Worm (Caenorhabditis elegans): ENCODE results near the gene D1086.9.

The D1086.9 gene

DNA sequence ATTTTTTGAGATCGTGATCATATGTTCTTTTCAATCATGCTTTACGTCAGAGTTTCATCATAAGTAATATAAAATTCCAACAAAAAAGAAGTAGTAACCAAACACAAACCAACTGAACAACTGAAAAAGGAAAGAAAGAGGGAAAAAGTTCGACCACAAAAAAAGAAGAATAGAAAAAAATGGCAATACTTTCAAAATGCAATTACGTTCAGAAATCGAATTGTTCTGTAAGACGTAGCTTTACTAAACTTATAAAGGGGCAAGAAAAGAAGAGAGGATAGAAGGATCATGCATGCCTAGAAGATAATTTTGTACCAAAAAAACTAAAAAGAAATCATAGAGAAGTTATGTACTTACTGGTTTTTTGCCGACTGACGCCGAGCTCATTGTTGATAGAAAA lies 36.7 kb downstream of the D1086.9 start:
- no peak for TF ChIP-seq elt-1 (tag; optimal IDR thresholded peaks at IDR 0.05; ENCODE audit: borderline replicate concordance, insufficient read depth)
- TF ChIP-seq ces-1 (GFP tag; optimal IDR thresholded peaks at IDR 0.05): peak; percentile 83
- no peak for TF ChIP-seq sem-2 (GFP tag; optimal IDR thresholded peaks at IDR 0.05)
- TF ChIP-seq nhr-237 (tag; optimal IDR thresholded peaks at IDR 0.05): no peak
- TF ChIP-seq zip-8 (tag; optimal IDR thresholded peaks at IDR 0.05): no peak

DNA sequence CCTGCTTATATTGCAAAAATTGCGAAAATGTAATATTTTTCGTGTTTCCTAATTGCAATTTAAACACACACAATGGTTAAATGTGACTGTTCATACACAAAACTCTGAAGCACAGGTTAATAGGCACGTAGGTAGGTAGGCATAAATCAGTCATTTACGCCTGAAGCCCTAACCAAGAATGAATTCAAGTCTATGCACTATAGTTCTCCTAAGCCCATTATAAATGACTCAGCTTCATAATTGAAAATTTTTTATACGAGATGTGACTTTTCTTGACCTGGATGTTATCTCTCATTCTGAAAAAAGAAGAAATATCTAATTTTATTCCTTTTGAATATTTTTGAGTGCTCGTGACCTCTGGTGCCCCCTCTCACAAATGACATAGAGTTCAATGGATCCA lies 37.8 kb downstream of the D1086.9 start:
- TF ChIP-seq cnd-1 (tag; optimal IDR thresholded peaks at IDR 0.05): no peak
- no peak for TF ChIP-seq M03D4.4 (tag; optimal IDR thresholded peaks at IDR 0.05)
- no peak for TF ChIP-seq snpc-4 (tag; optimal IDR thresholded peaks at IDR 0.05)
- no peak for TF ChIP-seq flh-1 (GFP tag; optimal IDR thresholded peaks at IDR 0.05)
- TF ChIP-seq ces-1 (GFP tag; optimal IDR thresholded peaks at IDR 0.05): no peak
- no peak for TF ChIP-seq elt-3 (tag; optimal IDR thresholded peaks at IDR 0.05)
- TF ChIP-seq drap-1 (GFP tag; optimal IDR thresholded peaks at IDR 0.05): no peak
- no peak for TF ChIP-seq ceh-83 (GFP tag; optimal IDR thresholded peaks at IDR 0.05)
- TF ChIP-seq unc-39 (tag; optimal IDR thresholded peaks at IDR 0.05): no peak
- TF ChIP-seq unc-120 (tag; optimal IDR thresholded peaks at IDR 0.05; ENCODE audit: poor library complexity, severe bottlenecking): no peak
- no peak for TF ChIP-seq pha-4 (tag; optimal IDR thresholded peaks at IDR 0.05)
- TF ChIP-seq hlh-1 (tag; optimal IDR thresholded peaks at IDR 0.05): no peak

DNA sequence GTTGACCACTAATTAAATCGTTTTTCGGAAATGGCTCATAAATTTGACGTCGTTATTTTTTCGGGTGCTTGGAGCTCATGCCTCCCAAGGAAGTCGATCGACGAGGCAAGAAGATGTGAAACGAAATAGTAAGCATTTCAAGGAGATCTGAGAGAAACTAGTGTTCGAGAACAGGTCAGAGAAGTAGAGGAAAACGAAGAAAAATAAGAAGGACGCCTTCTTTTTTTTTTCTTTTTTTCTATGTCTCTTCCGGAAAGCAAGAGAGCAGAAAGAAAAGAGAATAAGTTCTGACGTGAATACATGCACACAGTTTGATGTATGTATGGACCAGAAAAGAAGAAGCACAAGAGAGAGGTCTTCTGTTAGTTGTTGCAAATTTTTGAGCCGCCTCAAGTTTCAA lies 39.6 kb downstream of the D1086.9 start:
- TF ChIP-seq M03D4.4 (tag; optimal IDR thresholded peaks at IDR 0.05) (no peak), ces-1 (GFP tag; optimal IDR thresholded peaks at IDR 0.05) (peak; percentile 57)

DNA sequence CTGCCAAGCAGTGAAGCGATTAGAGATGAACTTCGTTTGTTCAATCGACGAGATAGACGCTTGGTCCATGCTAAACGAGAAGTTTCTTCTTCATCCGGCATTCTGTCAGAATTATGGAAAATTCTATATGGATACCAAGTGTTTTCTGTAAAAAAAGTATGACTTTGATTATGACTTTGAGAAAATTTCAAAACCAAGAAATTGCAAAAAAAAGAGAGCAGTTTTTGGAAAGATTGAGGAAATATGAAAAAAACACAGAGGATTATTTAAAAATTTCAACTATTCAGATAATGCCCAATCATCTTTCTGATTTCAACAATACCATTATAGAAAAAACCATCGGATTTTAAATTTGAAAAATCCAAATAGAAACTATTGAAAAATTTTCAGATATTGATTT lies 41.2 kb downstream of the D1086.9 start, which contains the start of gene par-1:
par-1 (minus strand) TSS at position 101 of the 400 bp plus-strand sequence.
- no peak for TF ChIP-seq hlh-1 (tag; optimal IDR thresholded peaks at IDR 0.05)
- TF ChIP-seq blmp-1 (tag; optimal IDR thresholded peaks at IDR 0.05): no peak
- TF ChIP-seq mab-5 (tag; optimal IDR thresholded peaks at IDR 0.05): no peak
- no peak for TF ChIP-seq ceh-39 (tag; optimal IDR thresholded peaks at IDR 0.05)
- no peak for TF ChIP-seq zip-8 (tag; optimal IDR thresholded peaks at IDR 0.05)
- TF ChIP-seq unc-39 (tag; optimal IDR thresholded peaks at IDR 0.05): no peak
- no peak for TF ChIP-seq flh-1 (GFP tag; optimal IDR thresholded peaks at IDR 0.05)
- no peak for TF ChIP-seq nhr-76 (tag; optimal IDR thresholded peaks at IDR 0.05)

DNA sequence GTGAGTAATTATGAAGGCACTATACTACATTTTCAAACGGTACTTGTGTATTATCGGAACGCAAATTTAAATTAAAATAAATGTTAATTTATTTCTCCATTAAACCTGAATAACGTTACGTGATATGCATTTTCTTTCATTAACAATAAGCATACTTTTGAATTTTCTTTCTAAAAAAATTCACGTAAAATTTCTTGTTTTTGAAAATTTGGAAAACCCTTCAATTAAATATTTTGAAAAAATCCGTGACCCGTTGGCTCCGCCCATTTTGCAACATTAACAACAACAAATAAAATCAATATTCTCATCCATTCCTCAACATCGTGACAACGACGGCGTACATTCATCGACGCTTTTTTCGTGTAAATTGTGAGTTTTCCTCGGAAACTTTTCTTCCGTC lies 42.1 kb downstream of the D1086.9 start, which contains the start of gene acs-10:
acs-10 (plus strand) TSS at position 301 of the 400 bp plus-strand sequence.
- TF ChIP-seq lsy-2 (tag; optimal IDR thresholded peaks at IDR 0.05) (no peak), drap-1 (GFP tag; optimal IDR thresholded peaks at IDR 0.05) (no peak), ham-2 (GFP tag; optimal IDR thresholded peaks at IDR 0.05) (no peak), ztf-11 (tag; optimal IDR thresholded peaks at IDR 0.05) (no peak)

DNA sequence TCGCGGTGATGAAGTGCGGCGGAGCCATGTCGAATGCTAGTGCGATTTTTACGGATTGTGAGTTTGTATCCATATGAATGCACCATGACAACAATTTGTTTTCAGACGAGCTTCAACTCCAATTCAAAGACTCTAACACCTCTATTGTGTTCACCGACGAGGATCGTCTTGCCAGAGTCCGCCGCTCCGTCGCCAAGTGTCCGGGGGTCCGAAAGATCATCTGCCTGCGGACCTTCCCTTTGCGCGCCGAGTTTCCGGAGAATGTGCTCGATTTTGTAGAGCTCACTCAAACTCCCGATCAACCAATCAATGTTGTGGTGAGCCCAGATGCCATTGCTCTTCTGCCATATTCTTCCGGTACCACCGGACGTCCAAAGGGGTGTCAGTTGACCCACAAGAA lies 43.0 kb downstream of the D1086.9 start:
- TF ChIP-seq cnd-1 (tag; optimal IDR thresholded peaks at IDR 0.05) (no peak), ztf-11 (tag; optimal IDR thresholded peaks at IDR 0.05) (no peak), elt-1 (tag; optimal IDR thresholded peaks at IDR 0.05; ENCODE audit: borderline replicate concordance, insufficient read depth) (no peak), sem-2 (GFP tag; optimal IDR thresholded peaks at IDR 0.05) (no peak), bed-3 (GFP tag; optimal IDR thresholded peaks at IDR 0.05) (no peak), nhr-76 (tag; optimal IDR thresholded peaks at IDR 0.05) (no peak), sptf-1 (tag; optimal IDR thresholded peaks at IDR 0.05) (no peak), pha-4 (tag; optimal IDR thresholded peaks at IDR 0.05) (no peak), nhr-2 (tag; optimal IDR thresholded peaks at IDR 0.05) (no peak), lsy-2 (tag; optimal IDR thresholded peaks at IDR 0.05) (no peak)

DNA sequence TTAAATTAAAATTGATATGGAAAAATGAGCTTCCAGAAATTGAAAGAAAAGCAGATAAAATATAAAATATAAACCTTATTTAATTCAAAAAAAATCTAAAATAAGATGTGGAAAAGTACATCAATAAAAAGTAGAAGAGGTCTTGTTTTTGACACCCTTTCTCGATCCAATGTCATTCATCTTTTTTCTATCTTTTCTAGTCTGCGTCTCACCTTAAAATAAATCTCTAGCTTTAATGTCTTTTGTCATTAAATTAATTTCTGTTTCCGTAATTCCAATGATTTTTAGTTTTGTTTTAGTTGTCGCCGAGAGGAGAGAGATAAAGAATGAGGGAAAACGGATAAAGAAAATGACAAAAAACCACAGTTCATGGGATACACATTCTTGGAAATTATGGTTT lies 45.1 kb downstream of the D1086.9 start:
- TF ChIP-seq nhr-237 (tag; optimal IDR thresholded peaks at IDR 0.05) (no peak), elt-3 (tag; optimal IDR thresholded peaks at IDR 0.05) (no peak)

DNA sequence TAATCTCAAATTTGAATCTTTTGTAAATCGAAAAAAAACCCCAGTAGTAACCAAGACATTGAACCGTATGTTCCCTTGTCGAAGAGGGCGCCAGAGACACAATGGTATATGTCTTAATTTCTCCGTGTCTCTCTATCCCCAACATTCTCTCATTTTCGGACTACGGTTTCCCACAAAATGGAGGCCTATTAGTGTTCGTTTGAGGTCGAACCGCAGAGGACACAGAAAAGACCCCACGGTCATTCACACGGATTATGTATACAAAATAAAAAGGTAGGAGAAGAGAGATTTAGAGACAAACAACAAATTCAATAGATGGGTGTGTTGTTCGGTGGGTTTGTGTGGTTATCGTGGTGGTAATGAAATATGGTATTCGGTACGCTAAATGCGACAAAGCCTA lies 46.9 kb downstream of the D1086.9 start:
- no peak for TF ChIP-seq nhr-76 (tag; optimal IDR thresholded peaks at IDR 0.05)
- no peak for TF ChIP-seq pha-4 (tag; optimal IDR thresholded peaks at IDR 0.05)
- TF ChIP-seq mls-2 (tag; optimal IDR thresholded peaks at IDR 0.05): no peak
- TF ChIP-seq elt-3 (tag; optimal IDR thresholded peaks at IDR 0.05): no peak
- no peak for TF ChIP-seq flh-1 (GFP tag; optimal IDR thresholded peaks at IDR 0.05)
- TF ChIP-seq ztf-11 (tag; optimal IDR thresholded peaks at IDR 0.05): no peak
